Worm (Caenorhabditis elegans) whole organism, young adult: ENCODE results near the gene sri-21.

Experiments used
- F49E8.2 ChIP-seq: sonication (generic microtip); optimal IDR thresholded peaks from 3 replicates; lab custom pipeline; 2017; ENCODE audit warnings: missing genetic modification characterization, mild to moderate bottlenecking, missing compliant biosample characterization, antibody characterized with exemption, moderate library complexity; ENCODE audit not compliant: insufficient read depth
- F52B5.7 ChIP-seq: sonication (generic microtip); optimal IDR thresholded peaks from 2 replicates; lab custom pipeline; 2016; ENCODE audit warnings: mild to moderate bottlenecking, missing genetic modification characterization, missing compliant biosample characterization
- F57C9.4 ChIP-seq: sonication (generic microtip); optimal IDR thresholded peaks from 2 replicates; lab custom pipeline; 2017; ENCODE audit warnings: mild to moderate bottlenecking, missing genetic modification characterization, missing compliant biosample characterization
- ama-1 ChIP-seq, 3 experiments: fragments of 150-350 bp in 1 of 3; sonication (generic microtip) in 2 of 3; optimal IDR thresholded peaks; 2 replicates each; lab custom pipeline; 2014 to 2018; ENCODE audit warnings: missing biosample characterization in 2 of 3, missing genetic modification characterization in 2 of 3, missing genetic modification reagents in 2 of 3
- athp-1 ChIP-seq: sonication (generic microtip); optimal IDR thresholded peaks from 2 replicates; lab custom pipeline; 2017; ENCODE audit warnings: mild to moderate bottlenecking, missing genetic modification characterization, missing compliant biosample characterization
- ceh-91 ChIP-seq: fragments of 200-800 bp; sonication (Bioruptor generic); IDR thresholded peaks from 2 replicates; pipeline ENCODE4 v1.3.6; 2022; ENCODE audit warnings: missing genetic modification reagents, missing genetic modification characterization, missing compliant biosample characterization
- dpl-1 ChIP-seq: fragments of 150-350 bp; optimal IDR thresholded peaks from 2 replicates; lab custom pipeline; 2014; ENCODE audit warnings: missing biosample characterization, missing genetic modification reagents, missing genetic modification characterization
- ekl-4 ChIP-seq: fragments of 200-800 bp; sonication (Bioruptor generic); IDR thresholded peaks from 2 replicates; pipeline ENCODE4 v1.3.6; 2022; ENCODE audit warnings: missing genetic modification reagents, missing genetic modification characterization, missing compliant biosample characterization
- let-526 ChIP-seq: fragments of 200-800 bp; sonication (Bioruptor generic); IDR thresholded peaks from 2 replicates; pipeline ENCODE4 v1.3.6; 2022; ENCODE audit warnings: missing genetic modification reagents, missing genetic modification characterization, missing compliant biosample characterization
- lin-35 ChIP-seq, 3 experiments: fragments of 150-350 bp in 2 of 3; sonication (generic microtip) in 1 of 3; optimal IDR thresholded peaks; 2 replicates each; lab custom pipeline; 2014 to 2018; ENCODE audit warnings: missing biosample characterization in 3 of 3, missing genetic modification characterization in 3 of 3, missing genetic modification reagents in 3 of 3
- pha-4 ChIP-seq: fragments of 150-350 bp; sonication (generic microtip); optimal IDR thresholded peaks from 2 replicates; lab custom pipeline; 2014; ENCODE audit warnings: missing biosample characterization, missing genetic modification reagents, missing genetic modification characterization
- unc-62 ChIP-seq: fragments of 150-350 bp; optimal IDR thresholded peaks from 2 replicates; lab custom pipeline; 2014; ENCODE audit warnings: missing biosample characterization, missing genetic modification reagents, missing genetic modification characterization

DNA sequence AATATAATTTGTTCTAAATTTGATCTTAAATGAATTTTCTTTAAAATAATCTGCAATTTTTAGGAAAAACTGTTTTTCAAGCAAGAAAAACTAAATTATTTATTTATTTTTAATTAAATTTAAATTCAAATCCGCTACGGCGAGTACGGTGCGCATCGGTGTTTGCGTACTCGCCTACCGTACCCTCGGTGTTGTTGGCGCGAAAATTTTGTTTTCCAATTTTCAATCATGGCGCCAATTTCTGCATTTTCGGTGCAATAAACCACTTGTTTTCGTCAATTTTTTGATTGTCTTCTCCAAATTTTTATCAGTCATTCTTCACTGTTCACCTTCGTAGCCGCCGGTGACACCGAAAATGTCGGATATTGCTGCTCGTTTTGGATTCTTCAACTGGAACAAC lies 29.2 kb downstream of the sri-21 start, which contains the start of gene pygl-1:
- TF ChIP-seq unc-62 (GFP tag; lab: Kevin White, UChicago) (no peak), F57C9.4 (tag; lab: Kevin White, UChicago) (no peak), F49E8.2 (peak; percentile 61), athp-1 (tag; lab: Kevin White, UChicago) (peak; percentile 48), ceh-91 (peak; percentile 99), pha-4 (tag; lab: Kevin White, UChicago) (no peak), lin-35 (GFP tag; optimal IDR thresholded peaks at IDR 0.05; lab: Kevin White, UChicago) (peak in 2 of 3 experiments; percentile 35 to 90), F52B5.7 (tag; lab: Kevin White, UChicago) (no peak), dpl-1 (GFP tag; lab: Kevin White, UChicago) (peak; percentile 94), ekl-4 (GFP tag; lab: Robert Waterston, UW) (peak; percentile 62; the same call in 1 of the 2 replicates), ama-1 (optimal IDR thresholded peaks at IDR 0.05; lab: Kevin White, UChicago) (no peak), ama-1 (GFP tag; optimal IDR thresholded peaks at IDR 0.05; lab: Kevin White, UChicago) (no peak), let-526 (GFP tag; lab: Robert Waterston, UW) (no peak)
